Fruit fly (Drosophila melanogaster): ENCODE results near the gene CG4053.
A peak's percentile ranks its signal among the peaks of the same experiment; 100 is the strongest.

Gene CG4053

dm6 chr3R:17149080-17149746, 17.2 kb upstream of the CG4053 start, which contains the start of the genes m-cup and Det (continued):
- TF ChIP-seq CG13424 (tag; optimal IDR thresholded peaks at IDR 0.05) (peak; percentile 28), CG1602 (GFP tag; optimal IDR thresholded peaks at IDR 0.05) (no peak), grn (GFP tag; optimal IDR thresholded peaks at IDR 0.05) (no peak), sna (GFP tag; IDR thresholded peaks at IDR 0.05; ENCODE audit: partially characterized antibody) (peak; percentile 43; the same call in 1 of the 2 replicates), CG7271 (tag; optimal IDR thresholded peaks at IDR 0.05) (peak; percentile 26), CG12942 (GFP tag; optimal IDR thresholded peaks at IDR 0.05) (no peak), vvl (GFP tag; IDR thresholded peaks at IDR 0.05) (0 out of 2 replicates have a peak, but pooled peaks have one; percentile 3), CG13287 (GFP tag; IDR thresholded peaks at IDR 0.05; ENCODE audit: partially characterized antibody) (peak; percentile 84), CG17385 (GFP tag; optimal IDR thresholded peaks at IDR 0.05) (no peak), Tbp (GFP tag; optimal IDR thresholded peaks at IDR 0.05) (no peak), CG31441 (GFP tag; IDR thresholded peaks at IDR 0.05) (0 out of 2 replicates have a peak, but pooled peaks have one; percentile 15), CTCF (GFP tag; optimal IDR thresholded peaks at IDR 0.05) (peak; percentile 30), CG6272 (GFP tag; IDR thresholded peaks at IDR 0.05) (no peak), MBD-R2 (GFP tag; IDR thresholded peaks at IDR 0.05) (peak; percentile 68), CG14860 (GFP tag; IDR thresholded peaks at IDR 0.05; ENCODE audit: partially characterized antibody) (peak; percentile 49; the same call in 1 of the 3 replicates), CG13624 (GFP tag; optimal IDR thresholded peaks at IDR 0.05) (no peak), CG9797 (GFP tag; optimal IDR thresholded peaks at IDR 0.05) (peak; percentile 47), CG10543 (GFP tag; optimal IDR thresholded peaks at IDR 0.05) (peak; percentile 24), CG12659 (GFP tag; optimal IDR thresholded peaks at IDR 0.05) (peak; percentile 26), CG17186 (GFP tag; optimal IDR thresholded peaks at IDR 0.05) (peak; percentile 79), crp (GFP tag; optimal IDR thresholded peaks at IDR 0.05) (peak; percentile 69 to 93), tll (GFP tag; optimal IDR thresholded peaks at IDR 0.05) (peak in 1 of 2 experiments; percentile 70), CG18262 (tag; optimal IDR thresholded peaks at IDR 0.05) (peak; percentile 3), vnd (GFP tag; IDR thresholded peaks at IDR 0.05; ENCODE audit: partially characterized antibody) (peak; percentile 73), Med (GFP tag) (peak; percentile 74), peb (GFP tag; IDR thresholded peaks at IDR 0.05) (no peak), exex (tag; optimal IDR thresholded peaks at IDR 0.05) (no peak), zen2 (GFP tag; IDR thresholded peaks at IDR 0.05; ENCODE audit: partially characterized antibody) (peak; percentile 26; the same call in 1 of the 3 replicates), CoRest (tag; optimal IDR thresholded peaks at IDR 0.05) (peak; percentile 45), Dref (GFP tag; IDR thresholded peaks at IDR 0.05) (peak; percentile 69), CG3847 (GFP tag; IDR thresholded peaks at IDR 0.05) (peak; percentile 49; the same call in 1 of the 2 replicates), gem (tag; optimal IDR thresholded peaks at IDR 0.05) (peak; percentile 29), CG16813 (GFP tag; IDR thresholded peaks at IDR 0.05; ENCODE audit: partially characterized antibody) (peak; percentile 79), pzg (GFP tag; optimal IDR thresholded peaks at IDR 0.05) (peak; percentile 76), Jarid2 (GFP tag; optimal IDR thresholded peaks at IDR 0.05) (peak; percentile 31), pum (GFP tag; optimal IDR thresholded peaks at IDR 0.05) (peak; percentile 6), Bgb (GFP tag; IDR thresholded peaks at IDR 0.05; ENCODE audit: partially characterized antibody) (peak; percentile 64), CG12391 (tag; optimal IDR thresholded peaks at IDR 0.05) (peak; percentile 27), lbe (GFP tag; optimal IDR thresholded peaks at IDR 0.05) (no peak), CG4617 (GFP tag; optimal IDR thresholded peaks at IDR 0.05; ENCODE audit: borderline replicate concordance) (peak; percentile 44), sr (GFP tag; IDR thresholded peaks at IDR 0.05) (no peak), row (GFP tag; IDR thresholded peaks at IDR 0.05) (peak; percentile 51), CG2116 (GFP tag; optimal IDR thresholded peaks at IDR 0.05) (peak; percentile 86), CG9817 (tag; optimal IDR thresholded peaks at IDR 0.05) (peak; percentile 12), Doc3 (GFP tag; IDR thresholded peaks at IDR 0.05; ENCODE audit: partially characterized antibody) (peak; percentile 69), Trl (optimal IDR thresholded peaks at IDR 0.05) (no peak), Trl (GFP tag; optimal IDR thresholded peaks at IDR 0.05) (peak; percentile 16), prd (optimal IDR thresholded peaks at IDR 0.05) (no peak), prd (GFP tag; IDR thresholded peaks at IDR 0.05) (no peak)

Measured in whole organism, embryonic.